Worm (Caenorhabditis elegans) whole organism, young adult: ENCODE results near the gene srlf-31.
A peak's percentile ranks its signal among the peaks of the same experiment; 100 is the strongest.

ENCODE experiments used
- B0035.1 ChIP-seq: sonication (generic microtip); optimal IDR thresholded peaks from 2 replicates; lab custom pipeline; 2016; ENCODE audit warnings: missing genetic modification characterization, mild to moderate bottlenecking, missing compliant biosample characterization, missing genotype, missing genetic modification reagents
- B0261.1 ChIP-seq: sonication (generic microtip); optimal IDR thresholded peaks from 2 replicates; lab custom pipeline; 2016; ENCODE audit warnings: mild to moderate bottlenecking, missing genetic modification characterization, moderate library complexity, missing compliant biosample characterization
- C17E4.6 ChIP-seq: fragments of 200-800 bp; sonication (Bioruptor generic); IDR thresholded peaks from 2 replicates; pipeline ENCODE4 v1.3.6; 2022; ENCODE audit warnings: missing genetic modification reagents, missing genetic modification characterization, missing compliant biosample characterization
- D2030.7 ChIP-seq: fragments of 200-800 bp; sonication (Bioruptor generic); IDR thresholded peaks from 2 replicates; pipeline ENCODE4 v1.3.6; 2022; ENCODE audit warnings: missing genetic modification reagents, missing genetic modification characterization, missing compliant biosample characterization
- F23B12.7 ChIP-seq: sonication (generic microtip); optimal IDR thresholded peaks from 2 replicates; lab custom pipeline; 2017; ENCODE audit warnings: missing genetic modification characterization, mild to moderate bottlenecking, missing compliant biosample characterization, antibody characterized with exemption, moderate library complexity; ENCODE audit not compliant: insufficient read depth
- F33H1.4 ChIP-seq: fragments of 200-800 bp; sonication (Bioruptor generic); IDR thresholded peaks from 2 replicates; pipeline ENCODE4 v1.3.6; 2022; ENCODE audit warnings: missing genetic modification reagents, missing genetic modification characterization, missing compliant biosample characterization
- F55B11.4 ChIP-seq: sonication (generic microtip); optimal IDR thresholded peaks from 2 replicates; lab custom pipeline; 2016; ENCODE audit warnings: missing compliant biosample characterization, missing genetic modification characterization, borderline replicate concordance; ENCODE audit not compliant: insufficient read depth
- F57A8.1 ChIP-seq: fragments of 200-800 bp; sonication (Bioruptor generic); optimal IDR thresholded peaks from 2 replicates; lab custom pipeline; 2018; ENCODE audit warnings: mild to moderate bottlenecking, missing genetic modification characterization, moderate library complexity, missing compliant biosample characterization
- T26A5.8 ChIP-seq: sonication (generic microtip); optimal IDR thresholded peaks from 2 replicates; lab custom pipeline; 2016; ENCODE audit warnings: missing genetic modification characterization, missing compliant biosample characterization
- Y56A3A.18 ChIP-seq: fragments of 200-800 bp; sonication (Bioruptor generic); IDR thresholded peaks from 2 replicates; pipeline ENCODE4 v1.3.6; 2022; ENCODE audit warnings: missing genetic modification reagents, missing genetic modification characterization, missing compliant biosample characterization
- Y79H2A.3 ChIP-seq: fragments of 200-800 bp; sonication (Bioruptor generic); conservative IDR thresholded peaks from 2 replicates; pipeline ENCODE4 v1.3.6; 2022; ENCODE audit warnings: missing genetic modification reagents, missing genetic modification characterization, missing compliant biosample characterization
- akir-1 ChIP-seq: fragments of 200-800 bp; sonication (Bioruptor generic); optimal IDR thresholded peaks from 2 replicates; lab custom pipeline; 2018; ENCODE audit warnings: mild to moderate bottlenecking, missing genetic modification characterization, moderate library complexity, missing compliant biosample characterization
- ama-1 ChIP-seq, 3 experiments: fragments of 150-350 bp in 1 of 3; sonication (generic microtip) in 2 of 3; optimal IDR thresholded peaks; 2 replicates each; lab custom pipeline; 2014 to 2018; ENCODE audit warnings: missing biosample characterization in 2 of 3, missing genetic modification characterization in 2 of 3, missing genetic modification reagents in 2 of 3
- aptf-3 ChIP-seq: fragments of 200-800 bp; sonication (Bioruptor generic); IDR thresholded peaks from 2 replicates; pipeline ENCODE4 v1.3.6; 2022; ENCODE audit warnings: missing genetic modification characterization, missing compliant biosample characterization
- atf-7 ChIP-seq: sonication (generic microtip); optimal IDR thresholded peaks from 2 replicates; lab custom pipeline; 2017; ENCODE audit warnings: mild to moderate bottlenecking, missing genetic modification characterization, missing compliant biosample characterization
- attf-5 ChIP-seq: fragments of 200-800 bp; sonication (Bioruptor generic); optimal IDR thresholded peaks from 2 replicates; lab custom pipeline; 2018; ENCODE audit warnings: mild to moderate bottlenecking, missing genetic modification characterization, missing compliant biosample characterization
- attf-6 ChIP-seq: fragments of 200-800 bp; sonication (Bioruptor generic); IDR thresholded peaks from 2 replicates; pipeline ENCODE4 v1.3.6; 2022; ENCODE audit warnings: missing genetic modification reagents, missing genetic modification characterization, missing compliant biosample characterization
- bed-1 ChIP-seq: fragments of 200-800 bp; sonication (Bioruptor generic); IDR thresholded peaks from 2 replicates; pipeline ENCODE4 v1.3.6; 2022; ENCODE audit warnings: missing genetic modification reagents, missing genetic modification characterization, missing compliant biosample characterization
- cebp-1 ChIP-seq, 2 experiments: fragments of 200-800 bp in 1 of 2; sonication (Bioruptor generic) in 1 of 2; sonication (generic microtip) in 1 of 2; IDR thresholded peaks in 1 of 2; optimal IDR thresholded peaks in 1 of 2; 2 replicates each; pipeline versions ENCODE4 v1.3.6 to Lab custom; 2017 to 2022; ENCODE audit warnings: missing compliant biosample characterization in 2 of 2, missing genetic modification characterization in 2 of 2, mild to moderate bottlenecking in 1 of 2, missing genetic modification reagents in 1 of 2, moderate library complexity in 1 of 2
- ceh-100 ChIP-seq: fragments of 200-800 bp; sonication (Bioruptor generic); IDR thresholded peaks from 2 replicates; pipeline ENCODE4 v1.3.6; 2022; ENCODE audit warnings: missing genetic modification reagents, missing genetic modification characterization, missing compliant biosample characterization
- ceh-27 ChIP-seq: fragments of 200-800 bp; sonication (Bioruptor generic); optimal IDR thresholded peaks from 2 replicates; lab custom pipeline; 2018; ENCODE audit warnings: mild to moderate bottlenecking, missing genetic modification characterization, moderate library complexity, missing compliant biosample characterization
- ceh-91 ChIP-seq: fragments of 200-800 bp; sonication (Bioruptor generic); IDR thresholded peaks from 2 replicates; pipeline ENCODE4 v1.3.6; 2022; ENCODE audit warnings: missing genetic modification reagents, missing genetic modification characterization, missing compliant biosample characterization
- dpl-1 ChIP-seq: fragments of 150-350 bp; optimal IDR thresholded peaks from 2 replicates; lab custom pipeline; 2014; ENCODE audit warnings: missing biosample characterization, missing genetic modification reagents, missing genetic modification characterization
- egl-18 ChIP-seq: fragments of 200-800 bp; sonication (Bioruptor generic); IDR thresholded peaks from 2 replicates; pipeline ENCODE4 v1.3.6; 2022; ENCODE audit warnings: missing genetic modification reagents, missing genetic modification characterization, missing compliant biosample characterization
- gei-17 ChIP-seq: fragments of 200-800 bp; sonication (Bioruptor generic); optimal IDR thresholded peaks from 2 replicates; lab custom pipeline; 2018; ENCODE audit warnings: mild to moderate bottlenecking, missing genetic modification characterization, missing compliant biosample characterization
- him-1 ChIP-seq: sonication (generic microtip); optimal IDR thresholded peaks from 2 replicates; lab custom pipeline; 2016; ENCODE audit warnings: missing genotype, missing genetic modification reagents, missing genetic modification characterization, missing compliant biosample characterization
- hlh-26 ChIP-seq: fragments of 200-800 bp; sonication (Bioruptor generic); conservative IDR thresholded peaks from 2 replicates; pipeline ENCODE4 v1.3.6; 2022; ENCODE audit warnings: missing genetic modification reagents, missing genetic modification characterization, missing compliant biosample characterization
- hmg-20 ChIP-seq: fragments of 200-800 bp; sonication (Bioruptor generic); IDR thresholded peaks from 2 replicates; pipeline ENCODE4 v1.3.6; 2022; ENCODE audit warnings: missing genetic modification reagents, missing genetic modification characterization, missing compliant biosample characterization
- lag-1 ChIP-seq: fragments of 200-800 bp; sonication (Bioruptor generic); IDR thresholded peaks from 2 replicates; pipeline ENCODE4 v1.3.6; 2022; ENCODE audit warnings: missing genetic modification reagents, missing genetic modification characterization, missing compliant biosample characterization
- lin-35 ChIP-seq, 3 experiments: fragments of 150-350 bp in 2 of 3; sonication (generic microtip) in 1 of 3; optimal IDR thresholded peaks; 2 replicates each; lab custom pipeline; 2014 to 2018; ENCODE audit warnings: missing biosample characterization in 3 of 3, missing genetic modification characterization in 3 of 3, missing genetic modification reagents in 3 of 3
- lin-54 ChIP-seq: fragments of 200-800 bp; sonication (Bioruptor generic); optimal IDR thresholded peaks from 2 replicates; lab custom pipeline; 2018; ENCODE audit warnings: mild to moderate bottlenecking, missing genetic modification characterization, missing compliant biosample characterization
- lir-1 ChIP-seq: fragments of 200-800 bp; sonication (Bioruptor generic); conservative IDR thresholded peaks from 2 replicates; pipeline ENCODE4 v1.3.6; 2022; ENCODE audit warnings: missing genetic modification reagents, missing genetic modification characterization, missing compliant biosample characterization
- mel-28 ChIP-seq: sonication (generic microtip); optimal IDR thresholded peaks from 2 replicates; lab custom pipeline; 2016; ENCODE audit warnings: borderline replicate concordance, mild to moderate bottlenecking, missing genetic modification characterization, missing compliant biosample characterization
- nfya-1 ChIP-seq: sonication (generic microtip); optimal IDR thresholded peaks from 2 replicates; lab custom pipeline; 2017; ENCODE audit warnings: antibody characterized with exemption, missing compliant biosample characterization, missing genetic modification characterization, borderline replicate concordance; ENCODE audit not compliant: insufficient read depth
- nfyb-1 ChIP-seq: fragments of 200-800 bp; sonication (Bioruptor generic); IDR thresholded peaks from 2 replicates; pipeline ENCODE4 v1.3.6; 2022; ENCODE audit warnings: missing genetic modification reagents, missing genetic modification characterization, missing compliant biosample characterization
- nhr-27 ChIP-seq: fragments of 200-800 bp; sonication (Bioruptor generic); optimal IDR thresholded peaks from 2 replicates; lab custom pipeline; 2018; ENCODE audit warnings: mild to moderate bottlenecking, missing genetic modification characterization, moderate library complexity, missing compliant biosample characterization
- nhr-90 ChIP-seq: sonication (generic microtip); optimal IDR thresholded peaks from 2 replicates; lab custom pipeline; 2016; ENCODE audit warnings: missing genotype, mild to moderate bottlenecking, missing genetic modification characterization, missing compliant biosample characterization
- pha-4 ChIP-seq: fragments of 150-350 bp; sonication (generic microtip); optimal IDR thresholded peaks from 2 replicates; lab custom pipeline; 2014; ENCODE audit warnings: missing biosample characterization, missing genetic modification reagents, missing genetic modification characterization
- rec-8 ChIP-seq, 2 experiments: sonication (generic microtip); optimal IDR thresholded peaks; 2 replicates each; lab custom pipeline; 2016; ENCODE audit warnings: mild to moderate bottlenecking in 2 of 2, missing genetic modification characterization in 2 of 2, missing genetic modification reagents in 2 of 2, missing genotype in 2 of 2, missing biosample characterization in 1 of 2, missing compliant biosample characterization in 1 of 2, moderate library complexity in 1 of 2
- repo-1 ChIP-seq: sonication (generic microtip); optimal IDR thresholded peaks from 2 replicates; lab custom pipeline; 2017; ENCODE audit warnings: mild to moderate bottlenecking, missing genetic modification characterization, missing compliant biosample characterization
- snpc-3.4 ChIP-seq: sonication (generic microtip); optimal IDR thresholded peaks from 2 replicates; lab custom pipeline; 2017; ENCODE audit warnings: missing genetic modification characterization, mild to moderate bottlenecking, missing compliant biosample characterization, antibody characterized with exemption, moderate library complexity, missing genotype, missing genetic modification reagents
- somi-1 ChIP-seq: fragments of 200-800 bp; sonication (Bioruptor generic); optimal IDR thresholded peaks from 2 replicates; lab custom pipeline; 2018; ENCODE audit warnings: mild to moderate bottlenecking, missing genetic modification characterization, missing compliant biosample characterization
- unc-130 ChIP-seq: sonication (generic microtip); optimal IDR thresholded peaks from 2 replicates; lab custom pipeline; 2016; ENCODE audit warnings: missing genetic modification reagents, missing genetic modification characterization, missing compliant biosample characterization
- ztf-18 ChIP-seq: sonication (generic microtip); optimal IDR thresholded peaks from 2 replicates; lab custom pipeline; 2016; ENCODE audit warnings: missing genotype, mild to moderate bottlenecking, missing genetic modification characterization, missing compliant biosample characterization
- ztf-22 ChIP-seq: fragments of 200-800 bp; sonication (Bioruptor generic); optimal IDR thresholded peaks from 2 replicates; lab custom pipeline; 2018; ENCODE audit warnings: mild to moderate bottlenecking, missing genetic modification characterization, moderate library complexity, missing compliant biosample characterization
- ztf-26 ChIP-seq: sonication (generic microtip); optimal IDR thresholded peaks from 2 replicates; lab custom pipeline; 2017; ENCODE audit warnings: missing genetic modification characterization, missing compliant biosample characterization
- ztf-6 ChIP-seq: fragments of 200-800 bp; sonication (Bioruptor generic); IDR thresholded peaks from 2 replicates; pipeline ENCODE4 v1.3.6; 2022; ENCODE audit warnings: missing genetic modification reagents, missing genetic modification characterization, missing compliant biosample characterization

srlf-31 gene

DNA sequence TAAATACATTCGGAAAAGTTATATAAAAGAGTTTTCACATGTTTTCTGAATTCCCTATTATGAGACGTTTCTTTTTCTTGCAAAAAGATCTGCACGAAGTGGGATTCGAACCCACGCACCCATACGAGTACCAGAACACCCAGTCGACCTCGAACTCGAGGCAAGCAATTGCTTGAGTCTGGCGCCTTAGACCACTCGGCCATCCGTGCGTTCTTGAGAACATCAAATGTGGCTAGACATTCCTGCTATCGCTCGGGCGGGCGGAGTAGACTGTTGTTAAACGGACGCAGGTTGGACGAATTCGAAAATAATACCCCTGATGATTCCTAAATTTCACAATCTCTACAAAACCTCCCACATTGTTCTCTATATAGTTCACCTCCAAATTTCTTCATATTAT, 5.4 kb upstream of the srlf-31 start (continued):
- TF ChIP-seq Y56A3A.18 (GFP tag; lab: Robert Waterston, UW) (0 out of 2 replicates have a peak, but pooled peaks have one; percentile 68), B0261.1 (tag; lab: Kevin White, UChicago) (peak; percentile 87), nhr-27 (tag; lab: Kevin White, UChicago) (no peak), attf-6 (GFP tag; lab: Robert Waterston, UW) (peak; percentile 65; the same call in 1 of the 2 replicates), unc-130 (GFP tag; lab: Kevin White, UChicago) (no peak), hmg-20 (no peak), ceh-91 (GFP tag; lab: Robert Waterston, UW) (no peak), dpl-1 (GFP tag; lab: Kevin White, UChicago) (no peak), ztf-22 (no peak), somi-1 (GFP tag; lab: Kevin White, UChicago) (no peak), lin-35 (GFP tag; optimal IDR thresholded peaks at IDR 0.05; lab: Kevin White, UChicago) (no peak), cebp-1 (GFP tag; IDR thresholded peaks at IDR 0.05; lab: Robert Waterston, UW) (no peak), cebp-1 (tag; optimal IDR thresholded peaks at IDR 0.05; lab: Kevin White, UChicago) (no peak), lin-54 (GFP tag; lab: Kevin White, UChicago) (peak; percentile 57), F23B12.7 (tag; lab: Kevin White, UChicago) (peak; percentile 63), C17E4.6 (GFP tag; lab: Robert Waterston, UW) (no peak), bed-1 (GFP tag; lab: Robert Waterston, UW) (no peak), ceh-100 (no peak), ztf-18 (peak; percentile 60), rec-8 (tag; optimal IDR thresholded peaks at IDR 0.05; lab: Kevin White, UChicago) (peak; percentile 40 to 52), lag-1 (GFP tag; lab: Robert Waterston, UW) (no peak), F57A8.1 (GFP tag; lab: Kevin White, UChicago) (no peak), pha-4 (tag; lab: Kevin White, UChicago) (no peak), Y79H2A.3 (GFP tag; lab: Robert Waterston, UW) (no peak), gei-17 (no peak), B0035.1 (tag; lab: Kevin White, UChicago) (no peak), mel-28 (tag; lab: Kevin White, UChicago) (no peak), egl-18 (GFP tag; lab: Robert Waterston, UW) (no peak), nhr-90 (peak; percentile 52), atf-7 (tag; lab: Kevin White, UChicago) (no peak), nfya-1 (tag; lab: Kevin White, UChicago) (no peak), D2030.7 (GFP tag; lab: Robert Waterston, UW) (peak; percentile 62; the same call in 1 of the 2 replicates), repo-1 (tag; lab: Kevin White, UChicago) (no peak), F55B11.4 (tag; lab: Kevin White, UChicago) (no peak), lir-1 (GFP tag; lab: Robert Waterston, UW) (no peak), ztf-26 (tag; lab: Kevin White, UChicago) (peak; percentile 18), aptf-3 (GFP tag; lab: Robert Waterston, UW) (no peak), hlh-26 (no peak), nfyb-1 (GFP tag; lab: Robert Waterston, UW) (peak; percentile 48; the same call in 1 of the 2 replicates), ztf-6 (GFP tag; lab: Robert Waterston, UW) (0 out of 2 replicates have a peak, but pooled peaks have one; percentile 38), ceh-27 (GFP tag; lab: Kevin White, UChicago) (peak; percentile 58), snpc-3.4 (no peak), F33H1.4 (GFP tag; lab: Robert Waterston, UW) (0 out of 2 replicates have a peak, but pooled peaks have one; percentile 36), T26A5.8 (tag; lab: Kevin White, UChicago) (no peak), ama-1 (optimal IDR thresholded peaks at IDR 0.05; lab: Kevin White, UChicago) (no peak), ama-1 (GFP tag; optimal IDR thresholded peaks at IDR 0.05; lab: Kevin White, UChicago) (peak in 1 of 2 experiments; percentile 8), attf-5 (GFP tag; lab: Kevin White, UChicago) (peak; percentile 38), him-1 (peak; percentile 90), akir-1 (GFP tag; lab: Kevin White, UChicago) (no peak)
